Fruit fly (Drosophila melanogaster) whole organism, embryonic: ENCODE data around the gene GluProRS.

Experiments
- CG13424 ChIP-seq: fragments of 200-800 bp; sonication (Bioruptor generic); optimal IDR thresholded peaks from 2 replicates; lab custom pipeline; 2019; ENCODE audit warnings: missing biosample characterization, mild to moderate bottlenecking, missing genetic modification characterization, moderate library complexity
- CG13624 ChIP-seq: fragments of 200-800 bp; sonication (Bioruptor generic); optimal IDR thresholded peaks from 2 replicates; lab custom pipeline; 2016; ENCODE audit warnings: missing biosample characterization, missing genetic modification characterization
- CG14860 ChIP-seq: fragments of 200-800 bp; sonication (Bioruptor generic); IDR thresholded peaks from 3 replicates; pipeline ENCODE4 v1.3.6; 2022; ENCODE audit warnings: missing biosample characterization, missing genetic modification characterization; ENCODE audit not compliant: partially characterized antibody
- CG15073 ChIP-seq: fragments of 200-800 bp; sonication (Bioruptor generic); optimal IDR thresholded peaks from 2 replicates; lab custom pipeline; 2016; ENCODE audit warnings: missing biosample characterization, missing genetic modification characterization
- CG15479 ChIP-seq: fragments of 200-800 bp; sonication (Bioruptor generic); optimal IDR thresholded peaks from 3 replicates; lab custom pipeline; 2019; ENCODE audit warnings: missing biosample characterization, mild to moderate bottlenecking, missing genetic modification characterization, moderate library complexity
- CG15601 ChIP-seq: fragments of 200-800 bp; sonication (Bioruptor generic); optimal IDR thresholded peaks from 3 replicates; lab custom pipeline; 2019; ENCODE audit warnings: missing biosample characterization, mild to moderate bottlenecking, missing genetic modification characterization, moderate library complexity
- CG16813 ChIP-seq: fragments of 200-800 bp; sonication (Bioruptor generic); IDR thresholded peaks from 3 replicates; pipeline ENCODE4 v1.3.6; 2022; ENCODE audit warnings: missing biosample characterization, missing genetic modification characterization; ENCODE audit not compliant: partially characterized antibody
- CG17912 ChIP-seq: fragments of 200-800 bp; sonication (Bioruptor generic); optimal IDR thresholded peaks from 2 replicates; lab custom pipeline; 2018; ENCODE audit warnings: missing biosample characterization, mild to moderate bottlenecking, missing genetic modification characterization
- CG18599 ChIP-seq: fragments of 200-800 bp; sonication (Bioruptor generic); optimal IDR thresholded peaks from 3 replicates; lab custom pipeline; 2017; ENCODE audit warnings: missing biosample characterization, missing genetic modification characterization, mild to moderate bottlenecking, moderate library complexity, missing genetic modification reagents
- CG18619 ChIP-seq: fragments of 200-800 bp; sonication (Bioruptor generic); optimal IDR thresholded peaks from 3 replicates; lab custom pipeline; 2017; ENCODE audit warnings: missing biosample characterization, mild to moderate bottlenecking, missing genetic modification characterization
- CG2116 ChIP-seq: fragments of 200-800 bp; sonication (Bioruptor generic); optimal IDR thresholded peaks from 3 replicates; lab custom pipeline; 2018; ENCODE audit warnings: missing biosample characterization, mild to moderate bottlenecking, missing genetic modification characterization
- CG2875 ChIP-seq: fragments of 200-800 bp; sonication (Bioruptor generic); optimal IDR thresholded peaks from 2 replicates; lab custom pipeline; 2017; ENCODE audit warnings: missing biosample characterization, mild to moderate bottlenecking, missing genetic modification characterization, missing genetic modification reagents
- CG34422 ChIP-seq: fragments of 200-800 bp; sonication (Bioruptor generic); IDR thresholded peaks from 3 replicates; pipeline ENCODE4 v1.3.6; 2022; ENCODE audit warnings: missing biosample characterization, missing genetic modification characterization
- CG3847 ChIP-seq: fragments of 200-800 bp; sonication (Bioruptor generic); IDR thresholded peaks from 2 replicates; pipeline ENCODE4 v1.3.6; 2022; ENCODE audit warnings: missing biosample characterization, missing genetic modification characterization
- CG4424 ChIP-seq: fragments of 200-800 bp; sonication (Bioruptor generic); optimal IDR thresholded peaks from 3 replicates; lab custom pipeline; 2016; ENCODE audit warnings: missing biosample characterization, missing genetic modification characterization
- CG4854 ChIP-seq: fragments of 200-800 bp; sonication (Bioruptor generic); optimal IDR thresholded peaks from 2 replicates; lab custom pipeline; 2016; ENCODE audit warnings: missing biosample characterization, missing genetic modification characterization, inconsistent platforms
- CG6683 ChIP-seq: fragments of 200-800 bp; sonication (Bioruptor generic); optimal IDR thresholded peaks from 2 replicates; lab custom pipeline; 2017; ENCODE audit warnings: missing biosample characterization, mild to moderate bottlenecking, missing genetic modification characterization, missing genetic modification reagents
- CG7928 ChIP-seq: fragments of 200-800 bp; sonication (Bioruptor generic); optimal IDR thresholded peaks from 2 replicates; lab custom pipeline; 2017; ENCODE audit warnings: missing biosample characterization, mild to moderate bottlenecking, missing genetic modification characterization
- CG9817 ChIP-seq: fragments of 200-800 bp; sonication (Bioruptor generic); optimal IDR thresholded peaks from 2 replicates; lab custom pipeline; 2018; ENCODE audit warnings: missing biosample characterization, mild to moderate bottlenecking, missing genetic modification characterization, moderate library complexity
- CG9932 ChIP-seq: fragments of 200-800 bp; sonication (Bioruptor generic); IDR thresholded peaks from 2 replicates; pipeline ENCODE4 v1.3.6; 2022; ENCODE audit warnings: missing biosample characterization, missing genetic modification characterization
- Camta ChIP-seq: fragments of 200-800 bp; sonication (Bioruptor generic); optimal IDR thresholded peaks from 2 replicates; lab custom pipeline; 2016; ENCODE audit warnings: missing biosample characterization, missing genetic modification characterization
- D19A ChIP-seq: fragments of 200-800 bp; optimal IDR thresholded peaks from 3 replicates; lab custom pipeline; 2019; ENCODE audit warnings: missing biosample characterization, mild to moderate bottlenecking, missing genetic modification characterization, moderate library complexity
- Dll ChIP-seq: fragments of 200-800 bp; sonication (Bioruptor generic); IDR thresholded peaks from 4 replicates; pipeline ENCODE4 v1.3.6; 2022; ENCODE audit warnings: missing biosample characterization, missing genetic modification characterization; ENCODE audit not compliant: partially characterized antibody
- Doc3 ChIP-seq: fragments of 200-800 bp; sonication (Bioruptor generic); IDR thresholded peaks from 3 replicates; pipeline ENCODE4 v1.3.6; 2022; ENCODE audit warnings: missing biosample characterization, missing genetic modification characterization; ENCODE audit not compliant: partially characterized antibody
- Ets97D ChIP-seq: fragments of 200-800 bp; sonication (Bioruptor generic); optimal IDR thresholded peaks from 3 replicates; lab custom pipeline; 2016; ENCODE audit warnings: missing biosample characterization, missing genetic modification characterization
- Fer2 ChIP-seq: fragments of 200-800 bp; sonication (Bioruptor generic); optimal IDR thresholded peaks from 2 replicates; lab custom pipeline; 2018; ENCODE audit warnings: missing biosample characterization, mild to moderate bottlenecking, missing genetic modification characterization, moderate library complexity
- Meics ChIP-seq: fragments of 200-800 bp; sonication (Bioruptor generic); optimal IDR thresholded peaks from 2 replicates; lab custom pipeline; 2017; ENCODE audit warnings: missing biosample characterization, mild to moderate bottlenecking, missing genetic modification characterization
- Myb ChIP-seq: fragments of 200-800 bp; sonication (Bioruptor generic); optimal IDR thresholded peaks from 2 replicates; lab custom pipeline; 2016; ENCODE audit warnings: missing biosample characterization, missing genetic modification characterization
- Nf-YC ChIP-seq: fragments of 200-800 bp; optimal IDR thresholded peaks from 3 replicates; lab custom pipeline; 2019; ENCODE audit warnings: missing biosample characterization, mild to moderate bottlenecking, missing genetic modification characterization, moderate library complexity
- Oli ChIP-seq: fragments of 200-800 bp; sonication (Bioruptor generic); optimal IDR thresholded peaks from 2 replicates; lab custom pipeline; 2018; ENCODE audit warnings: missing biosample characterization, mild to moderate bottlenecking, missing genetic modification characterization, moderate library complexity
- Ptx1 ChIP-seq: fragments of 200-800 bp; sonication (Bioruptor generic); IDR thresholded peaks from 2 replicates; pipeline ENCODE4 v1.3.6; 2022; ENCODE audit warnings: missing biosample characterization, missing genetic modification characterization
- Xbp1 ChIP-seq: fragments of 200-800 bp; sonication (Bioruptor generic); optimal IDR thresholded peaks from 3 replicates; lab custom pipeline; 2016; ENCODE audit warnings: missing biosample characterization, mild to moderate bottlenecking, missing genetic modification characterization
- aop ChIP-seq: fragments of 200-800 bp; sonication (Bioruptor generic); IDR thresholded peaks from 2 replicates; pipeline ENCODE4 v1.3.6; 2022; ENCODE audit warnings: missing biosample characterization, missing genetic modification characterization
- bcd ChIP-seq: fragments of 200-800 bp; sonication (Bioruptor generic); optimal IDR thresholded peaks from 2 replicates; lab custom pipeline; 2017; ENCODE audit warnings: missing biosample characterization, mild to moderate bottlenecking, missing genetic modification characterization
- chn ChIP-seq: fragments of 200-800 bp; sonication (Bioruptor generic); optimal IDR thresholded peaks from 2 replicates; lab custom pipeline; 2016; ENCODE audit warnings: missing biosample characterization, missing genetic modification characterization
- ci ChIP-seq: fragments of 200-800 bp; sonication (Bioruptor generic); IDR thresholded peaks from 3 replicates; pipeline ENCODE4 v1.3.6; 2022; ENCODE audit warnings: missing biosample characterization, missing genetic modification characterization
- crc ChIP-seq: fragments of 200-800 bp; sonication (Bioruptor generic); optimal IDR thresholded peaks from 2 replicates; lab custom pipeline; 2016; ENCODE audit warnings: missing biosample characterization, missing genetic modification characterization
- esg ChIP-seq: fragments of 200-800 bp; sonication (Bioruptor generic); conservative IDR thresholded peaks from 2 replicates; pipeline ENCODE4 v1.3.6; 2022; ENCODE audit warnings: missing biosample characterization, missing genetic modification characterization
- fd96Cb ChIP-seq: fragments of 200-800 bp; sonication (Bioruptor generic); optimal IDR thresholded peaks from 2 replicates; lab custom pipeline; 2018; ENCODE audit warnings: missing biosample characterization, mild to moderate bottlenecking, missing genetic modification characterization, moderate library complexity
- gsb ChIP-seq: fragments of 200-800 bp; sonication (Bioruptor generic); IDR thresholded peaks from 2 replicates; pipeline ENCODE4 v1.3.6; 2022; ENCODE audit warnings: missing biosample characterization, missing genetic modification characterization
- ham ChIP-seq: fragments of 200-800 bp; sonication (Bioruptor generic); IDR thresholded peaks from 2 replicates; pipeline ENCODE4 v1.3.6; 2022; ENCODE audit warnings: missing biosample characterization, missing genetic modification characterization
- jumu ChIP-seq: fragments of 200-800 bp; sonication (Bioruptor generic); optimal IDR thresholded peaks from 3 replicates; lab custom pipeline; 2016; ENCODE audit warnings: missing biosample characterization, missing genetic modification characterization
- knrl ChIP-seq: fragments of 200-800 bp; sonication (Bioruptor generic); IDR thresholded peaks from 3 replicates; pipeline ENCODE4 v1.3.6; 2022; ENCODE audit warnings: missing biosample characterization, missing genetic modification characterization; ENCODE audit not compliant: partially characterized antibody
- lov ChIP-seq, 2 experiments: fragments of 200-800 bp in 1 of 2; fragments of >200 bp in 1 of 2; sonication (Bioruptor generic) in 1 of 2; IDR thresholded peaks in 1 of 2; optimal IDR thresholded peaks in 1 of 2; 2 replicates in 1 of 2; 3 replicates in 1 of 2; pipeline versions ENCODE4 v1.3.6 to Lab custom; 2017 to 2022; ENCODE audit warnings: missing biosample characterization in 1 of 2, missing genetic modification characterization in 1 of 2
- nerfin-1 ChIP-seq: fragments of 200-800 bp; sonication (Bioruptor generic); optimal IDR thresholded peaks from 3 replicates; lab custom pipeline; 2019; ENCODE audit warnings: missing biosample characterization, mild to moderate bottlenecking, missing genetic modification characterization, moderate library complexity
- nmo ChIP-seq: fragments of 200-800 bp; sonication (Bioruptor generic); optimal IDR thresholded peaks from 2 replicates; lab custom pipeline; 2018; ENCODE audit warnings: missing biosample characterization, mild to moderate bottlenecking, missing genetic modification characterization, moderate library complexity
- pnt ChIP-seq: fragments of 200-800 bp; sonication (Bioruptor generic); optimal IDR thresholded peaks from 3 replicates; lab custom pipeline; 2016; ENCODE audit warnings: missing biosample characterization, missing genetic modification characterization
- seq ChIP-seq: fragments of 200-800 bp; sonication (Bioruptor generic); IDR thresholded peaks from 2 replicates; pipeline ENCODE4 v1.3.6; 2022; ENCODE audit warnings: missing biosample characterization, missing genetic modification characterization
- so ChIP-seq: fragments of 200-800 bp; sonication (Bioruptor generic); IDR thresholded peaks from 3 replicates; pipeline ENCODE4 v1.3.6; 2022; ENCODE audit warnings: missing biosample characterization, missing genetic modification characterization
- stwl ChIP-seq: fragments of 200-800 bp; sonication (Bioruptor generic); optimal IDR thresholded peaks from 3 replicates; lab custom pipeline; 2018; ENCODE audit warnings: missing biosample characterization, mild to moderate bottlenecking, missing genetic modification characterization, moderate library complexity

Gene GluProRS

dm6 chr3R:23942965-23943413 is 15.2 kb downstream of the GluProRS start, which contains the start of gene Gdh (continued):
- TF ChIP-seq Xbp1 (GFP tag; lab: Kevin White, UChicago) (no peak), CG2875 (no peak), Dll (GFP tag; lab: Robert Waterston, UW) (no peak), CG13424 (tag; lab: Kevin White, UChicago) (peak; percentile 5), CG13624 (GFP tag; lab: Kevin White, UChicago) (peak; percentile 46), CG9817 (tag; lab: Kevin White, UChicago) (no peak), so (GFP tag; lab: Robert Waterston, UW) (peak; percentile 46; the same call in 2 of the 3 replicates), lov (optimal IDR thresholded peaks at IDR 0.05; lab: Kevin White, UChicago) (no peak), lov (GFP tag; IDR thresholded peaks at IDR 0.05; lab: Robert Waterston, UW) (no peak), Nf-YC (tag; lab: Kevin White, UChicago) (peak; percentile 35), Oli (no peak), Doc3 (no peak), CG6683 (no peak), jumu (GFP tag; lab: Kevin White, UChicago) (no peak), knrl (0 out of 3 replicates have a peak, but pooled peaks have one; percentile 33), ham (GFP tag; lab: Robert Waterston, UW) (no peak), CG9932 (peak; percentile 45; the same call in 1 of the 2 replicates), aop (no peak), Meics (peak; percentile 18), Camta (GFP tag; lab: Kevin White, UChicago) (no peak), Ptx1 (GFP tag; lab: Robert Waterston, UW) (no peak), gsb (GFP tag; lab: Robert Waterston, UW) (0 out of 2 replicates have a peak, but pooled peaks have one; percentile 6), Ets97D (GFP tag; lab: Kevin White, UChicago) (no peak), seq (GFP tag; lab: Robert Waterston, UW) (peak; percentile 38; the same call in 1 of the 2 replicates), CG18599 (GFP tag; lab: Kevin White, UChicago) (peak; percentile 55), CG2116 (GFP tag; lab: Kevin White, UChicago) (no peak), CG7928 (GFP tag; lab: Kevin White, UChicago) (no peak), D19A (no peak), Fer2 (no peak), CG17912 (GFP tag; lab: Kevin White, UChicago) (no peak), fd96Cb (tag; lab: Kevin White, UChicago) (no peak), CG34422 (GFP tag; lab: Robert Waterston, UW) (peak; percentile 75; the same call in 1 of the 3 replicates), nmo (GFP tag; lab: Kevin White, UChicago) (no peak), CG15479 (GFP tag; lab: Kevin White, UChicago) (no peak), CG16813 (GFP tag; lab: Robert Waterston, UW) (no peak), bcd (peak; percentile 4), pnt (no peak), CG3847 (GFP tag; lab: Robert Waterston, UW) (no peak), chn (GFP tag; lab: Kevin White, UChicago) (no peak), CG15601 (tag; lab: Kevin White, UChicago) (no peak), ci (GFP tag; lab: Robert Waterston, UW) (peak; percentile 76), CG4854 (GFP tag; lab: Kevin White, UChicago) (no peak), esg (no peak), crc (GFP tag; lab: Kevin White, UChicago) (no peak), CG14860 (no peak), Myb (GFP tag; lab: Kevin White, UChicago) (no peak), CG15073 (GFP tag; lab: Kevin White, UChicago) (no peak), nerfin-1 (no peak), stwl (tag; lab: Kevin White, UChicago) (no peak), CG4424 (GFP tag; lab: Kevin White, UChicago) (no peak), CG18619 (GFP tag; lab: Kevin White, UChicago) (no peak)
